Fruit fly (Drosophila melanogaster) whole organism, embryonic: Measurements from ENCODE around the gene CG7506.

ENCODE experiments used
- Ada2b ChIP-seq: fragments of 200-800 bp; sonication (Bioruptor generic); IDR thresholded peaks from 2 replicates; pipeline ENCODE4 v1.3.6; 2022; ENCODE audit warnings: missing biosample characterization, missing genetic modification characterization
- Blimp-1 ChIP-seq: fragments of 200-800 bp; sonication (Bioruptor generic); optimal IDR thresholded peaks from 3 replicates; lab custom pipeline; 2018; ENCODE audit warnings: missing biosample characterization, missing genetic modification characterization, mild to moderate bottlenecking, moderate library complexity, missing genetic modification reagents
- CG11723 ChIP-seq: fragments of 200-800 bp; sonication (Bioruptor generic); optimal IDR thresholded peaks from 2 replicates; lab custom pipeline; 2017; ENCODE audit warnings: missing biosample characterization, mild to moderate bottlenecking, missing genetic modification characterization
- CG12299 ChIP-seq: fragments of 200-800 bp; sonication (Bioruptor generic); optimal IDR thresholded peaks from 2 replicates; lab custom pipeline; 2018; ENCODE audit warnings: missing biosample characterization, mild to moderate bottlenecking, missing genetic modification characterization
- CG12391 ChIP-seq: fragments of 200-800 bp; sonication (Bioruptor generic); optimal IDR thresholded peaks from 3 replicates; lab custom pipeline; 2018; ENCODE audit warnings: missing biosample characterization, mild to moderate bottlenecking, missing genetic modification characterization, moderate library complexity
- CG14050 ChIP-seq: fragments of 200-800 bp; sonication (Bioruptor generic); IDR thresholded peaks from 3 replicates; pipeline ENCODE4 v1.3.6; 2022; ENCODE audit warnings: missing biosample characterization, missing genetic modification characterization
- CG14710 ChIP-seq: fragments of 200-800 bp; sonication (Bioruptor generic); optimal IDR thresholded peaks from 3 replicates; lab custom pipeline; 2019; ENCODE audit warnings: missing biosample characterization, mild to moderate bottlenecking, missing genetic modification characterization, moderate library complexity
- CG1529 ChIP-seq: fragments of 200-800 bp; sonication (Bioruptor generic); optimal IDR thresholded peaks from 3 replicates; lab custom pipeline; 2018; ENCODE audit warnings: missing biosample characterization, missing genetic modification characterization
- CG16815 ChIP-seq: fragments of 200-800 bp; sonication (Bioruptor generic); optimal IDR thresholded peaks from 3 replicates; lab custom pipeline; 2017; ENCODE audit warnings: missing biosample characterization, mild to moderate bottlenecking, missing genetic modification characterization
- CG17328 ChIP-seq: fragments of 200-800 bp; sonication (Bioruptor generic); IDR thresholded peaks from 2 replicates; pipeline ENCODE4 v1.3.6; 2022; ENCODE audit warnings: missing biosample characterization, missing genetic modification characterization
- CG17361 ChIP-seq: fragments of 200-800 bp; sonication (Bioruptor generic); IDR thresholded peaks from 3 replicates; pipeline ENCODE4 v1.3.6; 2022; ENCODE audit warnings: missing biosample characterization, missing genetic modification characterization
- CG17612 ChIP-seq: fragments of 200-800 bp; sonication (Bioruptor generic); IDR thresholded peaks from 2 replicates; pipeline ENCODE4 v1.3.6; 2022; ENCODE audit warnings: missing biosample characterization, missing genetic modification characterization
- CG17829 ChIP-seq: fragments of 200-800 bp; optimal IDR thresholded peaks from 2 replicates; lab custom pipeline; 2019; ENCODE audit warnings: missing biosample characterization, mild to moderate bottlenecking, missing genetic modification characterization, moderate library complexity
- CG18262 ChIP-seq: fragments of 200-800 bp; optimal IDR thresholded peaks from 3 replicates; lab custom pipeline; 2019; ENCODE audit warnings: missing biosample characterization, mild to moderate bottlenecking, missing genetic modification characterization, moderate library complexity
- CG30403 ChIP-seq: fragments of 200-800 bp; sonication (Bioruptor generic); optimal IDR thresholded peaks from 3 replicates; lab custom pipeline; 2016; ENCODE audit warnings: missing biosample characterization, missing genetic modification characterization
- CG34376 ChIP-seq: fragments of 200-800 bp; sonication (Bioruptor generic); optimal IDR thresholded peaks from 2 replicates; lab custom pipeline; 2018; ENCODE audit warnings: missing biosample characterization, mild to moderate bottlenecking, missing genetic modification characterization
- CG6175 ChIP-seq: fragments of 200-800 bp; sonication (Bioruptor generic); IDR thresholded peaks from 3 replicates; pipeline ENCODE4 v1.3.6; 2022; ENCODE audit warnings: missing biosample characterization, missing genetic modification characterization
- CG6689 ChIP-seq: fragments of 200-800 bp; sonication (Bioruptor generic); IDR thresholded peaks from 2 replicates; pipeline ENCODE4 v1.3.6; 2022; ENCODE audit warnings: missing biosample characterization, missing genetic modification characterization
- CG9437 ChIP-seq: fragments of 200-800 bp; sonication (Bioruptor generic); optimal IDR thresholded peaks from 2 replicates; lab custom pipeline; 2018; ENCODE audit warnings: missing biosample characterization, mild to moderate bottlenecking, missing genetic modification characterization
- Dbx ChIP-seq: fragments of 200-800 bp; sonication (Bioruptor generic); IDR thresholded peaks from 3 replicates; pipeline ENCODE4 v1.3.6; 2022; ENCODE audit warnings: missing biosample characterization, missing genetic modification characterization
- Eip74EF ChIP-seq, 2 experiments: fragments of 200-800 bp in 1 of 2; fragments of >200 bp in 1 of 2; sonication (Bioruptor generic) in 1 of 2; optimal IDR thresholded peaks; 2 replicates each; lab custom pipeline; 2017 to 2019; ENCODE audit warnings: missing biosample characterization in 2 of 2, missing genetic modification characterization in 2 of 2, mild to moderate bottlenecking in 1 of 2, moderate library complexity in 1 of 2
- H15 ChIP-seq: fragments of 200-800 bp; sonication (Bioruptor generic); IDR thresholded peaks from 3 replicates; pipeline ENCODE4 v1.3.6; 2022; ENCODE audit warnings: missing biosample characterization, missing genetic modification characterization
- H2.0 ChIP-seq: fragments of 200-800 bp; sonication (Bioruptor generic); IDR thresholded peaks from 2 replicates; pipeline ENCODE4 v1.3.6; 2022; ENCODE audit warnings: missing biosample characterization, missing genetic modification characterization
- Hand ChIP-seq: fragments of 200-800 bp; sonication (Bioruptor generic); optimal IDR thresholded peaks from 2 replicates; lab custom pipeline; 2017; ENCODE audit warnings: mild to moderate bottlenecking, missing biosample characterization, missing genetic modification reagents, missing genetic modification characterization
- Pdp1 ChIP-seq, 2 experiments: fragments of 200-800 bp; sonication (Bioruptor generic); optimal IDR thresholded peaks; 3 replicates each; lab custom pipeline; 2016; ENCODE audit warnings: missing biosample characterization in 2 of 2, missing genetic modification characterization in 2 of 2, mild to moderate bottlenecking in 1 of 2, moderate library complexity in 1 of 2
- Rfx ChIP-seq: fragments of 200-800 bp; sonication (Bioruptor generic); IDR thresholded peaks from 2 replicates; pipeline ENCODE4 v1.3.6; 2022; ENCODE audit warnings: missing biosample characterization, missing genetic modification characterization
- Six4 ChIP-seq: fragments of 200-800 bp; sonication (Bioruptor generic); optimal IDR thresholded peaks from 2 replicates; lab custom pipeline; 2016; ENCODE audit warnings: missing biosample characterization, missing genetic modification characterization
- Sry-δ ChIP-seq: fragments of 200-800 bp; sonication (Bioruptor generic); optimal IDR thresholded peaks from 2 replicates; lab custom pipeline; 2016; ENCODE audit warnings: missing biosample characterization, missing genetic modification characterization
- bcd ChIP-seq: fragments of 200-800 bp; sonication (Bioruptor generic); optimal IDR thresholded peaks from 2 replicates; lab custom pipeline; 2017; ENCODE audit warnings: missing biosample characterization, mild to moderate bottlenecking, missing genetic modification characterization
- dati ChIP-seq: fragments of 200-800 bp; sonication (Bioruptor generic); IDR thresholded peaks from 2 replicates; pipeline ENCODE4 v1.3.6; 2022; ENCODE audit warnings: missing biosample characterization, missing genetic modification characterization
- dmrt11E ChIP-seq: fragments of 200-800 bp; sonication (Bioruptor generic); optimal IDR thresholded peaks from 3 replicates; lab custom pipeline; 2018; ENCODE audit warnings: missing biosample characterization, mild to moderate bottlenecking, missing genetic modification characterization, moderate library complexity
- dmrt99B ChIP-seq: fragments of 200-800 bp; sonication (Bioruptor generic); optimal IDR thresholded peaks from 2 replicates; lab custom pipeline; 2018; ENCODE audit warnings: missing biosample characterization, mild to moderate bottlenecking, missing genetic modification characterization, moderate library complexity
- dysf ChIP-seq: fragments of 200-800 bp; sonication (Bioruptor generic); IDR thresholded peaks from 3 replicates; pipeline ENCODE4 v1.3.6; 2022; ENCODE audit warnings: missing biosample characterization, missing genetic modification characterization
- org-1 ChIP-seq: fragments of 200-800 bp; sonication (Bioruptor generic); optimal IDR thresholded peaks from 2 replicates; lab custom pipeline; 2017; ENCODE audit warnings: missing biosample characterization, missing genetic modification characterization
- pan ChIP-seq, 4 experiments: fragments of >200 bp in 3 of 4; fragments of 200-800 bp in 1 of 4; sonication (Bioruptor generic) in 1 of 4; optimal IDR thresholded peaks in 3 of 4; IDR thresholded peaks in 1 of 4; 2 replicates each; pipeline versions ENCODE4 v1.3.6 to Lab custom; 2017 to 2022; ENCODE audit warnings: missing biosample characterization in 2 of 4, missing genetic modification characterization in 2 of 4, mixed read lengths in 1 of 4
- peb ChIP-seq: fragments of 200-800 bp; sonication (Bioruptor generic); IDR thresholded peaks from 2 replicates; pipeline ENCODE4 v1.3.6; 2022; ENCODE audit warnings: missing biosample characterization, missing genetic modification characterization
- pnt ChIP-seq: fragments of 200-800 bp; sonication (Bioruptor generic); optimal IDR thresholded peaks from 3 replicates; lab custom pipeline; 2016; ENCODE audit warnings: missing biosample characterization, missing genetic modification characterization
- prd ChIP-seq, 3 experiments: fragments of >200 bp in 2 of 3; fragments of 200-800 bp in 1 of 3; sonication (Bioruptor generic) in 1 of 3; optimal IDR thresholded peaks in 2 of 3; IDR thresholded peaks in 1 of 3; 2 replicates in 2 of 3; 3 replicates in 1 of 3; pipeline versions ENCODE4 v1.3.6 to Lab custom; 2017 to 2022; ENCODE audit warnings: missing biosample characterization in 1 of 3, missing genetic modification characterization in 1 of 3
- ranshi ChIP-seq: fragments of 200-800 bp; sonication (Bioruptor generic); IDR thresholded peaks from 2 replicates; pipeline ENCODE4 v1.3.6; 2022; ENCODE audit warnings: missing biosample characterization, missing genetic modification characterization
- row ChIP-seq: fragments of 200-800 bp; sonication (Bioruptor generic); IDR thresholded peaks from 3 replicates; pipeline ENCODE4 v1.3.6; 2022; ENCODE audit warnings: missing biosample characterization, missing genetic modification characterization
- sisA ChIP-seq: fragments of 200-800 bp; sonication (Bioruptor generic); IDR thresholded peaks from 2 replicates; pipeline ENCODE4 v1.3.6; 2022; ENCODE audit warnings: missing biosample characterization, missing genetic modification characterization
- slbo ChIP-seq: fragments of 200-800 bp; sonication (Bioruptor generic); IDR thresholded peaks from 2 replicates; pipeline ENCODE4 v1.3.6; 2022; ENCODE audit warnings: missing biosample characterization, missing genetic modification characterization
- slp2 ChIP-seq: fragments of 200-800 bp; sonication (Bioruptor generic); optimal IDR thresholded peaks from 2 replicates; lab custom pipeline; 2016; ENCODE audit warnings: missing biosample characterization, missing genetic modification characterization
- trem ChIP-seq: fragments of 200-800 bp; optimal IDR thresholded peaks from 3 replicates; lab custom pipeline; 2019; ENCODE audit warnings: missing biosample characterization, mild to moderate bottlenecking, missing genetic modification characterization, moderate library complexity
- unpg ChIP-seq: fragments of 200-800 bp; sonication (Bioruptor generic); optimal IDR thresholded peaks from 3 replicates; lab custom pipeline; 2018; ENCODE audit warnings: missing biosample characterization, mild to moderate bottlenecking, missing genetic modification characterization, moderate library complexity
- vvl ChIP-seq: fragments of 200-800 bp; sonication (Bioruptor generic); IDR thresholded peaks from 2 replicates; pipeline ENCODE4 v1.3.6; 2022; ENCODE audit warnings: missing biosample characterization, missing genetic modification characterization
- zen ChIP-seq: fragments of 200-800 bp; sonication (Bioruptor generic); optimal IDR thresholded peaks from 3 replicates; lab custom pipeline; 2018; ENCODE audit warnings: missing biosample characterization, mild to moderate bottlenecking, missing genetic modification characterization, moderate library complexity
- zfh1 ChIP-seq: fragments of 200-800 bp; sonication (Bioruptor generic); IDR thresholded peaks from 3 replicates; pipeline ENCODE4 v1.3.6; 2022; ENCODE audit warnings: missing biosample characterization, missing genetic modification characterization

Gene CG7506

DNA sequence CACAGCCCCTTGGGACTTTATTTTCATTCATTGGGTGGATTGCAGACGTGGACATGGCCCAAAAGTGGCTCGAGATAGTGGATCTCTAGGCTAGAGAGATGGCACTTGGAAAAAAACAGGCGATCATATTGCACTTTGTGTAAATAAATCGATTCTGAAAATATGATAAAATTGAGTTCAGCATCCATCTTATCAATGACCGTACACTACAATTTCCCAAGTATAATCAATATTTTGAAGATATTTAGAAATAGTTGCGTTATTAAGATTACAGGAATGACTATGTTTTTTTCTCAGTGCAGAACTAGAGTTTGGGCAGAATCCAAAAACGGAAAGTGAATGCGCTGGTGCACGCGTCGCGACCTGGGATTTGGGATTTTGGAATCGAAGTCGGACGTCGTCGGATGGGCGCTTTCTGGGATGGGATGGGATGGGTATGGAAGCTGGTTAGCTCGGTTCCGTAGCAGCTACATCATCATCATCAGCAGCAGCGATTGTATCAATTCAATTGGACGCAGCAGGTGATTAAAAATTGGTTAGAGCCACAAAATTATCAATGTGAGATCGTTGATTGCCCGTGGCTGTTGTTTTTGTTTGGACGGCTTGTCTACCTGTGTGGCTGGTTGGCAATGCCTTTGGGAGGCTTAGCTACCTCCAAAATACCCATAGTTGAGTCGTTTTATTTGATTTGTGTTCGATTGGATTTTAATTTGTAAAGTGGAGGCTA is 6.5 kb downstream of the CG7506 start (continued):
- TF ChIP-seq CG14710 (tag; lab: Kevin White, UChicago) (peak; percentile 45), CG17612 (no peak), dati (0 out of 2 replicates have a peak, but pooled peaks have one; percentile 26), ranshi (GFP tag; lab: Robert Waterston, UW) (0 out of 2 replicates have a peak, but pooled peaks have one; percentile 22), dysf (GFP tag; lab: Robert Waterston, UW) (peak; percentile 65; the same call in 2 of the 3 replicates), CG14050 (GFP tag; lab: Robert Waterston, UW) (no peak), CG16815 (no peak), org-1 (peak; percentile 2), prd (optimal IDR thresholded peaks at IDR 0.05; lab: Kevin White, UChicago) (no peak), prd (GFP tag; IDR thresholded peaks at IDR 0.05; lab: Robert Waterston, UW) (peak; percentile 47; the same call in 1 of the 3 replicates), zfh1 (GFP tag; lab: Robert Waterston, UW) (peak; percentile 69), sisA (GFP tag; lab: Robert Waterston, UW) (peak; percentile 48), dmrt11E (tag; lab: Kevin White, UChicago) (peak; percentile 47), slp2 (GFP tag; lab: Kevin White, UChicago) (peak; percentile 2), zen (tag; lab: Kevin White, UChicago) (peak; percentile 8), CG12299 (tag; lab: Kevin White, UChicago) (no peak), CG11723 (GFP tag; lab: Kevin White, UChicago) (no peak), slbo (no peak), CG6175 (GFP tag; lab: Robert Waterston, UW) (no peak), CG18262 (tag; lab: Kevin White, UChicago) (peak; percentile 72), Rfx (no peak), vvl (GFP tag; lab: Robert Waterston, UW) (peak; percentile 43), peb (GFP tag; lab: Robert Waterston, UW) (peak; percentile 34; the same call in 1 of the 2 replicates), pnt (GFP tag; lab: Kevin White, UChicago) (peak; percentile 16), CG17361 (peak; percentile 47; the same call in 2 of the 3 replicates), CG34376 (GFP tag; lab: Kevin White, UChicago) (no peak), CG30403 (GFP tag; lab: Kevin White, UChicago) (peak; percentile 42), CG6689 (GFP tag; lab: Robert Waterston, UW) (peak; percentile 36; the same call in 1 of the 2 replicates), CG17829 (tag; lab: Kevin White, UChicago) (peak; percentile 27), bcd (GFP tag; lab: Kevin White, UChicago) (peak; percentile 25), CG17328 (GFP tag; lab: Robert Waterston, UW) (0 out of 2 replicates have a peak, but pooled peaks have one; percentile 37), CG9437 (GFP tag; lab: Kevin White, UChicago) (no peak), row (GFP tag; lab: Robert Waterston, UW) (peak; percentile 46), H15 (GFP tag; lab: Robert Waterston, UW) (no peak), Blimp-1 (GFP tag; lab: Kevin White, UChicago) (peak; percentile 92), dmrt99B (peak; percentile 71), CG12391 (tag; lab: Kevin White, UChicago) (peak; percentile 35), Dbx (GFP tag; lab: Robert Waterston, UW) (no peak), CG1529 (peak; percentile 22), Pdp1 (GFP tag; optimal IDR thresholded peaks at IDR 0.05; lab: Kevin White, UChicago) (peak in 1 of 2 experiments; percentile 25), trem (peak; percentile 39), pan (optimal IDR thresholded peaks at IDR 0.05; lab: Kevin White, UChicago) (no peak), pan (GFP tag; optimal IDR thresholded peaks at IDR 0.05 in 1 of 2, IDR thresholded peaks at IDR 0.05 in 1 of 2) (peak in 1 of 2 experiments; percentile 25), Six4 (GFP tag; lab: Kevin White, UChicago) (peak; percentile 46), unpg (peak; percentile 54), Hand (GFP tag; lab: Kevin White, UChicago) (no peak), Eip74EF (GFP tag; optimal IDR thresholded peaks at IDR 0.05; lab: Kevin White, UChicago) (peak in 1 of 2 experiments; percentile 1), Sry-δ (GFP tag; lab: Kevin White, UChicago) (peak; percentile 6), Ada2b (GFP tag; lab: Robert Waterston, UW) (no peak), H2.0 (GFP tag; lab: Robert Waterston, UW) (0 out of 2 replicates have a peak, but pooled peaks have one; percentile 10)
